Fruit fly (Drosophila melanogaster) whole organism, embryonic: ENCODE results near the gene UQCR-Q.

Experiments used
- Bgb ChIP-seq: fragments of 200-800 bp; sonication (Bioruptor generic); IDR thresholded peaks from 2 replicates; pipeline ENCODE4 v1.3.6; 2022; ENCODE audit warnings: missing biosample characterization, missing genetic modification characterization; ENCODE audit not compliant: partially characterized antibody
- Bteb2 ChIP-seq: fragments of 200-800 bp; sonication (Bioruptor generic); optimal IDR thresholded peaks from 2 replicates; lab custom pipeline; 2016; ENCODE audit warnings: missing biosample characterization, missing genetic modification characterization
- CG13624 ChIP-seq: fragments of 200-800 bp; sonication (Bioruptor generic); optimal IDR thresholded peaks from 2 replicates; lab custom pipeline; 2016; ENCODE audit warnings: missing biosample characterization, missing genetic modification characterization
- CG14014 ChIP-seq: fragments of 200-800 bp; sonication (Bioruptor generic); IDR thresholded peaks from 2 replicates; pipeline ENCODE4 v1.3.6; 2022; ENCODE audit warnings: missing biosample characterization, missing genetic modification characterization
- CG15269 ChIP-seq: fragments of 200-800 bp; sonication (Bioruptor generic); optimal IDR thresholded peaks from 2 replicates; lab custom pipeline; 2018; ENCODE audit warnings: missing biosample characterization, mild to moderate bottlenecking, missing genetic modification characterization, moderate library complexity
- CG1603 ChIP-seq: fragments of 200-800 bp; sonication (Bioruptor generic); optimal IDR thresholded peaks from 2 replicates; lab custom pipeline; 2019; ENCODE audit warnings: missing biosample characterization, mild to moderate bottlenecking, missing genetic modification characterization, moderate library complexity
- CG16863 ChIP-seq: fragments of 200-800 bp; sonication (Bioruptor generic); optimal IDR thresholded peaks from 3 replicates; lab custom pipeline; 2016; ENCODE audit warnings: missing biosample characterization, missing genetic modification characterization
- CG2116 ChIP-seq: fragments of 200-800 bp; sonication (Bioruptor generic); optimal IDR thresholded peaks from 3 replicates; lab custom pipeline; 2018; ENCODE audit warnings: missing biosample characterization, mild to moderate bottlenecking, missing genetic modification characterization
- CG30403 ChIP-seq: fragments of 200-800 bp; sonication (Bioruptor generic); optimal IDR thresholded peaks from 3 replicates; lab custom pipeline; 2016; ENCODE audit warnings: missing biosample characterization, missing genetic modification characterization
- CG31224 ChIP-seq: fragments of 200-800 bp; sonication (Bioruptor generic); IDR thresholded peaks from 2 replicates; pipeline ENCODE4 v1.3.6; 2022; ENCODE audit warnings: missing biosample characterization, missing genetic modification characterization
- CG31441 ChIP-seq: fragments of 200-800 bp; sonication (Bioruptor generic); IDR thresholded peaks from 2 replicates; pipeline ENCODE4 v1.3.6; 2022; ENCODE audit warnings: missing biosample characterization, missing genetic modification characterization
- CG32772 ChIP-seq: fragments of 200-800 bp; sonication (Bioruptor generic); IDR thresholded peaks from 2 replicates; pipeline ENCODE4 v1.3.6; 2022; ENCODE audit warnings: missing biosample characterization, missing genetic modification characterization
- CG34422 ChIP-seq: fragments of 200-800 bp; sonication (Bioruptor generic); IDR thresholded peaks from 3 replicates; pipeline ENCODE4 v1.3.6; 2022; ENCODE audit warnings: missing biosample characterization, missing genetic modification characterization
- CG3726 ChIP-seq: fragments of 200-800 bp; sonication (Bioruptor generic); IDR thresholded peaks from 3 replicates; pipeline ENCODE4, ENCODE4 v1.3.6; 2022; ENCODE audit warnings: missing biosample characterization, missing genetic modification characterization
- CG6813 ChIP-seq: fragments of 200-800 bp; sonication (Bioruptor generic); optimal IDR thresholded peaks from 2 replicates; lab custom pipeline; 2017; ENCODE audit warnings: missing biosample characterization, missing genetic modification characterization, mild to moderate bottlenecking, moderate library complexity, missing genetic modification reagents
- CG9797 ChIP-seq: fragments of 200-800 bp; sonication (Bioruptor generic); optimal IDR thresholded peaks from 3 replicates; lab custom pipeline; 2018; ENCODE audit warnings: missing biosample characterization, mild to moderate bottlenecking, missing genetic modification characterization
- Chrac-16 ChIP-seq: fragments of 200-800 bp; sonication (Bioruptor generic); optimal IDR thresholded peaks from 3 replicates; lab custom pipeline; 2016; ENCODE audit warnings: missing biosample characterization, missing genetic modification characterization
- Dek ChIP-seq: fragments of 200-800 bp; sonication (Bioruptor generic); optimal IDR thresholded peaks from 3 replicates; lab custom pipeline; 2019; ENCODE audit warnings: missing biosample characterization, mild to moderate bottlenecking, missing genetic modification characterization, moderate library complexity
- E2f1 ChIP-seq: fragments of 200-800 bp; sonication (Bioruptor generic); IDR thresholded peaks from 2 replicates; pipeline ENCODE4 v1.3.6; 2022; ENCODE audit warnings: missing biosample characterization, missing genetic modification characterization
- Ets97D ChIP-seq: fragments of 200-800 bp; sonication (Bioruptor generic); optimal IDR thresholded peaks from 3 replicates; lab custom pipeline; 2016; ENCODE audit warnings: missing biosample characterization, missing genetic modification characterization
- Gug ChIP-seq: fragments of 200-800 bp; sonication (Bioruptor generic); IDR thresholded peaks from 4 replicates; pipeline ENCODE4 v1.3.6; 2022; ENCODE audit warnings: missing biosample characterization, missing genetic modification characterization
- HHEX ChIP-seq: fragments of 200-800 bp; sonication (Bioruptor generic); optimal IDR thresholded peaks from 3 replicates; lab custom pipeline; 2017; ENCODE audit warnings: missing biosample characterization, mild to moderate bottlenecking, missing genetic modification characterization, missing genetic modification reagents
- HLHmδ ChIP-seq: fragments of 200-800 bp; sonication (Bioruptor generic); optimal IDR thresholded peaks from 2 replicates; lab custom pipeline; 2018; ENCODE audit warnings: missing biosample characterization, mild to moderate bottlenecking, missing genetic modification characterization, moderate library complexity
- Hand ChIP-seq: fragments of 200-800 bp; sonication (Bioruptor generic); optimal IDR thresholded peaks from 2 replicates; lab custom pipeline; 2017; ENCODE audit warnings: mild to moderate bottlenecking, missing biosample characterization, missing genetic modification reagents, missing genetic modification characterization
- Hmr ChIP-seq: fragments of 200-800 bp; sonication (Bioruptor generic); optimal IDR thresholded peaks from 3 replicates; lab custom pipeline; 2017; ENCODE audit warnings: mild to moderate bottlenecking, missing biosample characterization, missing genetic modification reagents, missing genetic modification characterization
- Max ChIP-seq: fragments of 200-800 bp; sonication (Bioruptor generic); optimal IDR thresholded peaks from 2 replicates; lab custom pipeline; 2016; ENCODE audit warnings: missing biosample characterization, mild to moderate bottlenecking, missing genetic modification characterization
- PHDP ChIP-seq: fragments of 200-800 bp; sonication (Bioruptor generic); optimal IDR thresholded peaks from 3 replicates; lab custom pipeline; 2018; ENCODE audit warnings: missing biosample characterization, mild to moderate bottlenecking, missing genetic modification characterization, moderate library complexity
- Pdp1 ChIP-seq, 2 experiments: fragments of 200-800 bp; sonication (Bioruptor generic); optimal IDR thresholded peaks; 3 replicates each; lab custom pipeline; 2016; ENCODE audit warnings: missing biosample characterization in 2 of 2, missing genetic modification characterization in 2 of 2, mild to moderate bottlenecking in 1 of 2, moderate library complexity in 1 of 2
- Scr ChIP-seq: fragments of 200-800 bp; sonication (Bioruptor generic); IDR thresholded peaks from 2 replicates; pipeline ENCODE4 v1.3.6; 2022; ENCODE audit warnings: missing biosample characterization, missing genetic modification characterization; ENCODE audit not compliant: partially characterized antibody
- Usf ChIP-seq: fragments of 200-800 bp; sonication (Bioruptor generic); optimal IDR thresholded peaks from 2 replicates; lab custom pipeline; 2017; ENCODE audit warnings: missing genotype, missing biosample characterization, missing genetic modification characterization
- ato ChIP-seq: fragments of 200-800 bp; sonication (Bioruptor generic); IDR thresholded peaks from 2 replicates; pipeline ENCODE4 v1.3.6; 2022; ENCODE audit warnings: missing biosample characterization, missing genetic modification characterization; ENCODE audit not compliant: partially characterized antibody
- br ChIP-seq: fragments of >200 bp; optimal IDR thresholded peaks from 2 replicates; lab custom pipeline; 2017
- caup ChIP-seq: fragments of 200-800 bp; sonication (Bioruptor generic); optimal IDR thresholded peaks from 3 replicates; lab custom pipeline; 2017; ENCODE audit warnings: missing biosample characterization, mild to moderate bottlenecking, missing genetic modification characterization, moderate library complexity; ENCODE audit not compliant: severe bottlenecking
- disco-r ChIP-seq: fragments of 200-800 bp; sonication (Bioruptor generic); optimal IDR thresholded peaks from 2 replicates; lab custom pipeline; 2016; ENCODE audit warnings: missing biosample characterization, missing genetic modification characterization
- dmrt11E ChIP-seq: fragments of 200-800 bp; sonication (Bioruptor generic); optimal IDR thresholded peaks from 3 replicates; lab custom pipeline; 2018; ENCODE audit warnings: missing biosample characterization, mild to moderate bottlenecking, missing genetic modification characterization, moderate library complexity
- ems ChIP-seq: fragments of 200-800 bp; sonication (Bioruptor generic); optimal IDR thresholded peaks from 3 replicates; lab custom pipeline; 2016; ENCODE audit warnings: missing biosample characterization, missing genetic modification characterization
- exex ChIP-seq: fragments of 200-800 bp; sonication (Bioruptor generic); optimal IDR thresholded peaks from 4 replicates; lab custom pipeline; 2018; ENCODE audit warnings: missing biosample characterization, mild to moderate bottlenecking, missing genetic modification characterization, moderate library complexity
- eyg ChIP-seq: fragments of 200-800 bp; sonication (Bioruptor generic); optimal IDR thresholded peaks from 3 replicates; lab custom pipeline; 2016; ENCODE audit warnings: missing biosample characterization, missing genetic modification characterization
- gsb-n ChIP-seq: fragments of 200-800 bp; sonication (Bioruptor generic); optimal IDR thresholded peaks from 3 replicates; lab custom pipeline; 2018; ENCODE audit warnings: missing biosample characterization, mild to moderate bottlenecking, missing genetic modification characterization
- jumu ChIP-seq: fragments of 200-800 bp; sonication (Bioruptor generic); optimal IDR thresholded peaks from 3 replicates; lab custom pipeline; 2016; ENCODE audit warnings: missing biosample characterization, missing genetic modification characterization
- nmo ChIP-seq: fragments of 200-800 bp; sonication (Bioruptor generic); optimal IDR thresholded peaks from 2 replicates; lab custom pipeline; 2018; ENCODE audit warnings: missing biosample characterization, mild to moderate bottlenecking, missing genetic modification characterization, moderate library complexity
- salm ChIP-seq: fragments of 200-800 bp; sonication (Bioruptor generic); optimal IDR thresholded peaks from 2 replicates; lab custom pipeline; 2018; ENCODE audit warnings: missing biosample characterization, mild to moderate bottlenecking, missing genetic modification characterization
- seq ChIP-seq: fragments of 200-800 bp; sonication (Bioruptor generic); IDR thresholded peaks from 2 replicates; pipeline ENCODE4 v1.3.6; 2022; ENCODE audit warnings: missing biosample characterization, missing genetic modification characterization
- sima ChIP-seq: fragments of 200-800 bp; sonication (Bioruptor generic); optimal IDR thresholded peaks from 2 replicates; lab custom pipeline; 2016; ENCODE audit warnings: missing biosample characterization, missing genetic modification characterization
- so ChIP-seq: fragments of 200-800 bp; sonication (Bioruptor generic); IDR thresholded peaks from 3 replicates; pipeline ENCODE4 v1.3.6; 2022; ENCODE audit warnings: missing biosample characterization, missing genetic modification characterization
- sqz ChIP-seq: fragments of 200-800 bp; sonication (Bioruptor generic); optimal IDR thresholded peaks from 3 replicates; lab custom pipeline; 2018; ENCODE audit warnings: missing biosample characterization, mild to moderate bottlenecking, missing genetic modification characterization
- tap ChIP-seq: fragments of 200-800 bp; optimal IDR thresholded peaks from 3 replicates; lab custom pipeline; 2019; ENCODE audit warnings: missing biosample characterization, mild to moderate bottlenecking, missing genetic modification characterization, moderate library complexity
- usp ChIP-seq: fragments of >200 bp; optimal IDR thresholded peaks from 2 replicates; lab custom pipeline; 2017; ENCODE audit warnings: missing biosample characterization, missing genetic modification characterization
- vvl ChIP-seq: fragments of 200-800 bp; sonication (Bioruptor generic); IDR thresholded peaks from 2 replicates; pipeline ENCODE4 v1.3.6; 2022; ENCODE audit warnings: missing biosample characterization, missing genetic modification characterization
- yki ChIP-seq: fragments of >200 bp; optimal IDR thresholded peaks from 3 replicates; lab custom pipeline; 2018
- zf30C ChIP-seq: fragments of 200-800 bp; sonication (Bioruptor generic); optimal IDR thresholded peaks from 3 replicates; lab custom pipeline; 2018; ENCODE audit warnings: missing biosample characterization, mild to moderate bottlenecking, missing genetic modification characterization

The UQCR-Q gene

DNA sequence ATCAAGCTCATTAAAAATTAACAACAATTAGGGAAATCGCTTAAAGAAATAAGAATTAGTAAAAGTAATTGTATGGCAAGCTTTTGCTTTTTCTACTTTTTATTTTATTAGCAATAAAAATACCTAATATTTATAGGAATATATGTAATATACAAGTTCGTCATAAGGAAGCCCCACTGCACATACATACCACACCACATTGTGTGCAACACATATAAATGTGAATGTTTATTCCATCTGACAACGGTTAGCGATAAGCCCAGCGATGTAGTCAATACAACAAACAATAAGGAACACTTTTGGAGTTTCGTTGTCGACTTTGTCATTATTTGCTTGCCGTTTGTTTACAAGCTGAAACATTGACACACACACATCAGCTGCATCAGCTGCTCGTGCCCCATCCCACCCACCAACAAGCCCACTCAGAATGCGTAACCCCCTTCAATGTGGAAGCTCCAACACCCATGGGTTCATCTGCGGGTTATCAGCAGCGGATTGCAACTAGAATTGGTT lies 10.8 kb downstream of the UQCR-Q start (continued):
- TF ChIP-seq sima (GFP tag; lab: Kevin White, UChicago) = no peak
- peak; percentile 41 for TF ChIP-seq CG9797
- TF ChIP-seq br (lab: Kevin White, UChicago) = no peak
- TF ChIP-seq CG31224 (GFP tag; lab: Robert Waterston, UW) = no peak
- peak; percentile 37; the same call in 2 of the 3 replicates for TF ChIP-seq CG34422
- TF ChIP-seq Chrac-16 = peak; percentile 38
- peak; percentile 95 for TF ChIP-seq gsb-n (tag; lab: Kevin White, UChicago)
- peak; percentile 86 for TF ChIP-seq dmrt11E (tag; lab: Kevin White, UChicago)
- TF ChIP-seq CG32772 = no peak
- TF ChIP-seq exex (tag; lab: Kevin White, UChicago) = peak; percentile 2
- TF ChIP-seq CG16863 (GFP tag; lab: Kevin White, UChicago) = peak; percentile 57
- TF ChIP-seq eyg (GFP tag; lab: Kevin White, UChicago) = peak; percentile 16
- no peak for TF ChIP-seq Hand (GFP tag; lab: Kevin White, UChicago)
- TF ChIP-seq so = no peak; the same call in 2 of the 3 replicates
- no peak for TF ChIP-seq zf30C (GFP tag; lab: Kevin White, UChicago)
- TF ChIP-seq Max (GFP tag; lab: Kevin White, UChicago) = peak; percentile 39
- 0 out of 4 replicates have a peak, but pooled peaks have one; percentile 11 for TF ChIP-seq Gug
- TF ChIP-seq Ets97D (GFP tag; lab: Kevin White, UChicago) = no peak
- no peak for TF ChIP-seq Bteb2 (GFP tag; lab: Kevin White, UChicago)
- peak; percentile 66 for TF ChIP-seq vvl (GFP tag; lab: Robert Waterston, UW)
- TF ChIP-seq CG6813 (GFP tag; lab: Kevin White, UChicago) = peak; percentile 95
- peak; percentile 22 for TF ChIP-seq disco-r
- TF ChIP-seq CG13624 (GFP tag; lab: Kevin White, UChicago) = no peak
- TF ChIP-seq nmo (GFP tag; lab: Kevin White, UChicago) = peak; percentile 57
- TF ChIP-seq Pdp1 (GFP tag; optimal IDR thresholded peaks at IDR 0.05; lab: Kevin White, UChicago) = peak in 1 of 2 experiments; percentile 38
- TF ChIP-seq CG2116 (GFP tag; lab: Kevin White, UChicago) = peak; percentile 51
- TF ChIP-seq yki (lab: Kevin White, UChicago) = no peak
- peak; percentile 78 for TF ChIP-seq PHDP (tag; lab: Kevin White, UChicago)
- TF ChIP-seq CG1603 (tag; lab: Kevin White, UChicago) = peak; percentile 94
- no peak for TF ChIP-seq Scr (GFP tag; lab: Robert Waterston, UW)
- TF ChIP-seq ems (GFP tag; lab: Kevin White, UChicago) = no peak
- no peak for TF ChIP-seq CG15269 (tag; lab: Kevin White, UChicago)
- TF ChIP-seq HLHmδ (GFP tag; lab: Kevin White, UChicago) = peak; percentile 99
- TF ChIP-seq jumu (GFP tag; lab: Kevin White, UChicago) = peak; percentile 22
- TF ChIP-seq Hmr (GFP tag; lab: Kevin White, UChicago) = no peak
- TF ChIP-seq sqz (GFP tag; lab: Kevin White, UChicago) = peak; percentile 85
- peak; percentile 85 for TF ChIP-seq CG31441 (GFP tag; lab: Robert Waterston, UW)
- TF ChIP-seq ato = no peak
- peak; percentile 18 for TF ChIP-seq Usf (GFP tag; lab: Kevin White, UChicago)
- peak; percentile 51 for TF ChIP-seq caup (GFP tag; lab: Kevin White, UChicago)
- no peak for TF ChIP-seq usp (GFP tag; lab: Kevin White, UChicago)
- no peak for TF ChIP-seq CG14014 (GFP tag; lab: Robert Waterston, UW)
- TF ChIP-seq CG3726 = no peak; the same call in 2 of the 3 replicates
- TF ChIP-seq CG30403 (GFP tag; lab: Kevin White, UChicago) = no peak
- TF ChIP-seq tap (tag; lab: Kevin White, UChicago) = peak; percentile 75
- TF ChIP-seq Dek = no peak
- TF ChIP-seq HHEX (GFP tag; lab: Kevin White, UChicago) = peak; percentile 71
- TF ChIP-seq seq = no peak
- peak; percentile 44; the same call in 1 of the 2 replicates for TF ChIP-seq E2f1 (GFP tag; lab: Robert Waterston, UW)
- no peak for TF ChIP-seq Bgb (GFP tag; lab: Robert Waterston, UW)
- TF ChIP-seq salm = peak; percentile 90
